Fruit fly (Drosophila melanogaster) whole organism, embryonic: ENCODE results near the gene CG42542.

ENCODE experiments used
- Atf6 ChIP-seq: fragments of 200-800 bp; sonication (Bioruptor generic); IDR thresholded peaks from 2 replicates; pipeline ENCODE4 v1.3.6; 2022; ENCODE audit warnings: missing biosample characterization, missing genetic modification characterization
- Awh ChIP-seq: fragments of 200-800 bp; sonication (Bioruptor generic); IDR thresholded peaks from 2 replicates; pipeline ENCODE4, ENCODE4 v1.3.6; 2022; ENCODE audit warnings: missing biosample characterization, missing genetic modification characterization
- CG10147 ChIP-seq: fragments of 200-800 bp; sonication (Bioruptor generic); optimal IDR thresholded peaks from 2 replicates; lab custom pipeline; 2019; ENCODE audit warnings: missing biosample characterization, mild to moderate bottlenecking, missing genetic modification characterization, moderate library complexity
- CG11085 ChIP-seq: fragments of 200-800 bp; sonication (Bioruptor generic); IDR thresholded peaks from 2 replicates; pipeline ENCODE4 v1.3.6; 2022; ENCODE audit warnings: missing biosample characterization, missing genetic modification characterization
- CG11247 ChIP-seq: fragments of 200-800 bp; sonication (Bioruptor generic); IDR thresholded peaks from 2 replicates; pipeline ENCODE4 v1.3.6; 2022; ENCODE audit warnings: missing biosample characterization, missing genetic modification characterization
- CG11504 ChIP-seq: fragments of 200-800 bp; sonication (Bioruptor generic); optimal IDR thresholded peaks from 3 replicates; lab custom pipeline; 2019; ENCODE audit warnings: missing biosample characterization, mild to moderate bottlenecking, missing genetic modification characterization, moderate library complexity
- CG14441 ChIP-seq: fragments of 200-800 bp; sonication (Bioruptor generic); IDR thresholded peaks from 2 replicates; pipeline ENCODE4 v1.3.6; 2022; ENCODE audit warnings: missing biosample characterization, missing genetic modification characterization
- CG14667 ChIP-seq: fragments of 200-800 bp; sonication (Bioruptor generic); IDR thresholded peaks from 2 replicates; pipeline ENCODE4 v1.3.6; 2022; ENCODE audit warnings: missing biosample characterization, missing genetic modification characterization
- CG15601 ChIP-seq: fragments of 200-800 bp; sonication (Bioruptor generic); optimal IDR thresholded peaks from 3 replicates; lab custom pipeline; 2019; ENCODE audit warnings: missing biosample characterization, mild to moderate bottlenecking, missing genetic modification characterization, moderate library complexity
- CG18599 ChIP-seq: fragments of 200-800 bp; sonication (Bioruptor generic); optimal IDR thresholded peaks from 3 replicates; lab custom pipeline; 2017; ENCODE audit warnings: missing biosample characterization, missing genetic modification characterization, mild to moderate bottlenecking, moderate library complexity, missing genetic modification reagents
- CG31224 ChIP-seq: fragments of 200-800 bp; sonication (Bioruptor generic); IDR thresholded peaks from 2 replicates; pipeline ENCODE4 v1.3.6; 2022; ENCODE audit warnings: missing biosample characterization, missing genetic modification characterization
- CG4404 ChIP-seq: fragments of 200-800 bp; sonication (Bioruptor generic); IDR thresholded peaks from 2 replicates; pipeline ENCODE4 v1.3.6; 2022; ENCODE audit warnings: missing biosample characterization, missing genetic modification characterization
- CG5180 ChIP-seq: fragments of 200-800 bp; sonication (Bioruptor generic); optimal IDR thresholded peaks from 3 replicates; lab custom pipeline; 2017; ENCODE audit warnings: missing biosample characterization, missing genetic modification characterization, mild to moderate bottlenecking, moderate library complexity, missing genetic modification reagents
- CG6689 ChIP-seq: fragments of 200-800 bp; sonication (Bioruptor generic); IDR thresholded peaks from 2 replicates; pipeline ENCODE4 v1.3.6; 2022; ENCODE audit warnings: missing biosample characterization, missing genetic modification characterization
- CG7357 ChIP-seq: fragments of 200-800 bp; sonication (Bioruptor generic); IDR thresholded peaks from 3 replicates; pipeline ENCODE4 v1.3.6; 2022; ENCODE audit warnings: missing biosample characterization, missing genetic modification characterization
- CG7556 ChIP-seq: fragments of 200-800 bp; sonication (Bioruptor generic); optimal IDR thresholded peaks from 2 replicates; lab custom pipeline; 2017; ENCODE audit warnings: missing biosample characterization, mild to moderate bottlenecking, missing genetic modification characterization
- CG7839 ChIP-seq: fragments of 200-800 bp; sonication (Bioruptor generic); optimal IDR thresholded peaks from 3 replicates; lab custom pipeline; 2018; ENCODE audit warnings: missing biosample characterization, mild to moderate bottlenecking, missing genetic modification characterization, moderate library complexity
- CG8388 ChIP-seq: fragments of 200-800 bp; sonication (Bioruptor generic); optimal IDR thresholded peaks from 2 replicates; lab custom pipeline; 2019; ENCODE audit warnings: missing biosample characterization, mild to moderate bottlenecking, missing genetic modification characterization, moderate library complexity
- CG9727 ChIP-seq: fragments of 200-800 bp; sonication (Bioruptor generic); optimal IDR thresholded peaks from 3 replicates; lab custom pipeline; 2017; ENCODE audit warnings: missing biosample characterization, mild to moderate bottlenecking, missing genetic modification characterization
- CG9932 ChIP-seq: fragments of 200-800 bp; sonication (Bioruptor generic); IDR thresholded peaks from 2 replicates; pipeline ENCODE4 v1.3.6; 2022; ENCODE audit warnings: missing biosample characterization, missing genetic modification characterization
- CTCF ChIP-seq: fragments of 200-800 bp; sonication (Bioruptor generic); optimal IDR thresholded peaks from 2 replicates; lab custom pipeline; 2017; ENCODE audit warnings: missing biosample characterization, mild to moderate bottlenecking, missing genetic modification characterization, moderate library complexity
- Camta ChIP-seq: fragments of 200-800 bp; sonication (Bioruptor generic); optimal IDR thresholded peaks from 2 replicates; lab custom pipeline; 2016; ENCODE audit warnings: missing biosample characterization, missing genetic modification characterization
- D19B ChIP-seq: fragments of 200-800 bp; sonication (Bioruptor generic); optimal IDR thresholded peaks from 2 replicates; lab custom pipeline; 2017; ENCODE audit warnings: missing biosample characterization, mild to moderate bottlenecking, missing genetic modification characterization
- Deaf1 ChIP-seq: fragments of 200-800 bp; optimal IDR thresholded peaks from 3 replicates; lab custom pipeline; 2019; ENCODE audit warnings: missing biosample characterization, mild to moderate bottlenecking, missing genetic modification characterization, moderate library complexity
- Hmr ChIP-seq: fragments of 200-800 bp; sonication (Bioruptor generic); optimal IDR thresholded peaks from 3 replicates; lab custom pipeline; 2017; ENCODE audit warnings: mild to moderate bottlenecking, missing biosample characterization, missing genetic modification reagents, missing genetic modification characterization
- Hsf ChIP-seq: fragments of 200-800 bp; sonication (Bioruptor generic); optimal IDR thresholded peaks from 3 replicates; lab custom pipeline; 2016; ENCODE audit warnings: missing biosample characterization, missing genetic modification characterization
- Mad ChIP-seq: fragments of 200-800 bp; sonication (Bioruptor generic); optimal IDR thresholded peaks from 2 replicates; lab custom pipeline; 2016; ENCODE audit warnings: missing biosample characterization, missing genetic modification characterization
- Med ChIP-seq: fragments of 200-800 bp; sonication (Bioruptor generic); peaks from one replicate; lab custom pipeline; 2016; ENCODE audit warnings: missing biosample characterization, missing genetic modification characterization, mild to moderate bottlenecking, inconsistent platforms, moderate library complexity
- Meics ChIP-seq: fragments of 200-800 bp; sonication (Bioruptor generic); optimal IDR thresholded peaks from 2 replicates; lab custom pipeline; 2017; ENCODE audit warnings: missing biosample characterization, mild to moderate bottlenecking, missing genetic modification characterization
- Ptx1 ChIP-seq: fragments of 200-800 bp; sonication (Bioruptor generic); IDR thresholded peaks from 2 replicates; pipeline ENCODE4 v1.3.6; 2022; ENCODE audit warnings: missing biosample characterization, missing genetic modification characterization
- Rfx ChIP-seq: fragments of 200-800 bp; sonication (Bioruptor generic); IDR thresholded peaks from 2 replicates; pipeline ENCODE4 v1.3.6; 2022; ENCODE audit warnings: missing biosample characterization, missing genetic modification characterization
- ase ChIP-seq: fragments of 200-800 bp; sonication (Bioruptor generic); IDR thresholded peaks from 3 replicates; pipeline ENCODE4 v1.3.6; 2022; ENCODE audit warnings: missing biosample characterization, missing genetic modification characterization
- btn ChIP-seq: fragments of 200-800 bp; sonication (Bioruptor generic); optimal IDR thresholded peaks from 2 replicates; lab custom pipeline; 2016; ENCODE audit warnings: missing biosample characterization, missing genetic modification characterization
- cg ChIP-seq: fragments of 200-800 bp; sonication (Bioruptor generic); optimal IDR thresholded peaks from 3 replicates; lab custom pipeline; 2019; ENCODE audit warnings: missing biosample characterization, mild to moderate bottlenecking, missing genetic modification characterization, moderate library complexity
- chn ChIP-seq: fragments of 200-800 bp; sonication (Bioruptor generic); optimal IDR thresholded peaks from 2 replicates; lab custom pipeline; 2016; ENCODE audit warnings: missing biosample characterization, missing genetic modification characterization
- da ChIP-seq: fragments of 200-800 bp; sonication (Bioruptor generic); optimal IDR thresholded peaks from 2 replicates; lab custom pipeline; 2016; ENCODE audit warnings: missing biosample characterization, missing genetic modification characterization
- dpn ChIP-seq, 2 experiments: fragments of 200-800 bp; sonication (Bioruptor generic); optimal IDR thresholded peaks; 3 replicates each; lab custom pipeline; 2016; ENCODE audit warnings: missing biosample characterization in 2 of 2, missing genetic modification characterization in 2 of 2
- dysf ChIP-seq: fragments of 200-800 bp; sonication (Bioruptor generic); IDR thresholded peaks from 3 replicates; pipeline ENCODE4 v1.3.6; 2022; ENCODE audit warnings: missing biosample characterization, missing genetic modification characterization
- ewg ChIP-seq: fragments of 200-800 bp; sonication (Bioruptor generic); optimal IDR thresholded peaks from 3 replicates; lab custom pipeline; 2017; ENCODE audit warnings: mild to moderate bottlenecking, missing biosample characterization, missing genetic modification reagents, missing genetic modification characterization
- gce ChIP-seq: fragments of 200-800 bp; sonication (Bioruptor generic); IDR thresholded peaks from 3 replicates; pipeline ENCODE4 v1.3.6; 2022; ENCODE audit warnings: missing biosample characterization, missing genetic modification characterization
- ind ChIP-seq: fragments of 200-800 bp; sonication (Bioruptor generic); optimal IDR thresholded peaks from 3 replicates; lab custom pipeline; 2016; ENCODE audit warnings: missing biosample characterization, missing genetic modification characterization
- lab ChIP-seq: fragments of 200-800 bp; sonication (Bioruptor generic); optimal IDR thresholded peaks from 3 replicates; lab custom pipeline; 2017; ENCODE audit warnings: missing biosample characterization, missing genetic modification characterization, mild to moderate bottlenecking, moderate library complexity, missing genetic modification reagents
- lmd ChIP-seq: fragments of 200-800 bp; sonication (Bioruptor generic); IDR thresholded peaks from 2 replicates; pipeline ENCODE4 v1.3.6; 2022; ENCODE audit warnings: missing biosample characterization, missing genetic modification characterization
- phol ChIP-seq: fragments of 200-800 bp; sonication (Bioruptor generic); optimal IDR thresholded peaks from 3 replicates; lab custom pipeline; 2018; ENCODE audit warnings: missing biosample characterization, mild to moderate bottlenecking, missing genetic modification characterization, moderate library complexity
- scrt ChIP-seq: fragments of 200-800 bp; sonication (Bioruptor generic); optimal IDR thresholded peaks from 2 replicates; lab custom pipeline; 2018; ENCODE audit warnings: missing biosample characterization, mild to moderate bottlenecking, missing genetic modification characterization, moderate library complexity
- sd ChIP-seq: fragments of 200-800 bp; sonication (Bioruptor generic); optimal IDR thresholded peaks from 3 replicates; lab custom pipeline; 2018; ENCODE audit warnings: missing biosample characterization, mild to moderate bottlenecking, missing genetic modification characterization, moderate library complexity
- sisA ChIP-seq: fragments of 200-800 bp; sonication (Bioruptor generic); IDR thresholded peaks from 2 replicates; pipeline ENCODE4 v1.3.6; 2022; ENCODE audit warnings: missing biosample characterization, missing genetic modification characterization
- slbo ChIP-seq: fragments of 200-800 bp; sonication (Bioruptor generic); IDR thresholded peaks from 2 replicates; pipeline ENCODE4 v1.3.6; 2022; ENCODE audit warnings: missing biosample characterization, missing genetic modification characterization
- stc ChIP-seq: fragments of 200-800 bp; sonication (Bioruptor generic); IDR thresholded peaks from 2 replicates; pipeline ENCODE4 v1.3.6; 2022; ENCODE audit warnings: missing biosample characterization, missing genetic modification characterization
- tgo ChIP-seq: fragments of 200-800 bp; sonication (Bioruptor generic); IDR thresholded peaks from 3 replicates; pipeline ENCODE4 v1.3.6; 2022; ENCODE audit warnings: missing biosample characterization, missing genetic modification characterization

CG42542 gene

DNA sequence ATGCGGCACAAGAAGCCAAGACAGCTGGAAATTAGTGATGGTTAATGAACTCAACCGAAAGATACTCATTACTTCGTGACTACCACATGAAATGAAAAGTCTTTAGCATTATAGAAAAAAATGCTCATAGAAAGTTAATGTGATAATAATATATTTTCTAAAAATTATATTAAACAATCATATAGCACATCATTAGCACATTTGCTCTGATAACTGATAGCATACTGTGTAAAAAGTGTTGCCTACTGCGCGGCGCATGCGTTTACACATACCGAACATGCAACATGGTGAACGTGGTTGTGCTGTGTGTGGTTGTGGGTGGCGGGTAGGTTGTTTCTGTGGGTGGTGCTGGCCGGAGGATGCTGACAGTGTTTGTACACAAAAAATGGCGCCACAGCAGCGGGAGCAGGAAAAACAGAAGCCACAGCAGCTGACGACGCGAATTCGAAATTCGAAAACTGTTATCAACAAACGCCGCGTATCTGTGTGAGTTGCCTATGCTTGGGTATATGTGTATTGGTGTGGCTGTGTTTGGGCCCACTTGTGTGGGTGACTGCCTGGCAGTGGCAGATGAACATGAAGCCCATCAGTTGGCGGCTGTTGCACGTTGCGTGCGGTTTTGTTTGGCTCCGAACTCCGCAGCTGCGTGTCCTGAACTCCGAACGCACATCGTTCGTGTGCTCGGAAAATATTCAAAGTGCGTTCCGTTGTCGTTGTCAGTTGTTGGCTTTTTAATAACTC is 46.5 kb upstream of the CG42542 start, which contains the start of gene Gyc88E:
TSS of gene Gyc88E (plus strand) at position 604 of the 741 bp plus-strand sequence.
- peak; percentile 33 for TF ChIP-seq ind (GFP tag; lab: Kevin White, UChicago)
- TF ChIP-seq CG14441 (GFP tag; lab: Robert Waterston, UW): peak; percentile 76
- TF ChIP-seq D19B (GFP tag; lab: Kevin White, UChicago): peak; percentile 78
- TF ChIP-seq cg (GFP tag; lab: Kevin White, UChicago): peak; percentile 19
- peak; percentile 52 for TF ChIP-seq scrt (GFP tag; lab: Kevin White, UChicago)
- no peak for TF ChIP-seq CG8388 (GFP tag; lab: Kevin White, UChicago)
- no peak; the same call in none of the 2 replicates for TF ChIP-seq Atf6
- TF ChIP-seq CG7556 (GFP tag; lab: Kevin White, UChicago): peak; percentile 49
- 0 out of 2 replicates have a peak, but pooled peaks have one; percentile 11 for TF ChIP-seq CG11085 (GFP tag; lab: Robert Waterston, UW)
- peak; percentile 44 for TF ChIP-seq Deaf1 (tag; lab: Kevin White, UChicago)
- TF ChIP-seq dysf (GFP tag; lab: Robert Waterston, UW): peak; percentile 67
- TF ChIP-seq CG11504: peak; percentile 39
- TF ChIP-seq CG7357: peak; percentile 48; the same call in 1 of the 3 replicates
- TF ChIP-seq CG18599: peak; percentile 41
- 0 out of 2 replicates have a peak, but pooled peaks have one; percentile 9 for TF ChIP-seq CG31224 (GFP tag; lab: Robert Waterston, UW)
- TF ChIP-seq Hsf (GFP tag; lab: Kevin White, UChicago): no peak
- TF ChIP-seq CG10147 (GFP tag; lab: Kevin White, UChicago): no peak
- TF ChIP-seq lmd: peak; percentile 69
- TF ChIP-seq Hmr (GFP tag; lab: Kevin White, UChicago): peak; percentile 37
- no peak for TF ChIP-seq CG15601 (tag; lab: Kevin White, UChicago)
- TF ChIP-seq Med (GFP tag; lab: Kevin White, UChicago): peak; percentile 45
- peak; percentile 93 for TF ChIP-seq CG5180
- TF ChIP-seq CG7839 (tag; lab: Kevin White, UChicago): peak; percentile 59
- TF ChIP-seq stc (GFP tag; lab: Robert Waterston, UW): peak; percentile 68
- peak; percentile 53; the same call in 1 of the 2 replicates for TF ChIP-seq CG14667
- TF ChIP-seq CG11247 (GFP tag; lab: Robert Waterston, UW): peak; percentile 67
- TF ChIP-seq Meics: peak; percentile 41
- peak; percentile 13 for TF ChIP-seq CG9727 (GFP tag; lab: Kevin White, UChicago)
- 0 out of 3 replicates have a peak, but pooled peaks have one; percentile 28 for TF ChIP-seq gce (GFP tag; lab: Robert Waterston, UW)
- TF ChIP-seq slbo (GFP tag; lab: Robert Waterston, UW): 0 out of 2 replicates have a peak, but pooled peaks have one; percentile 36
- no peak for TF ChIP-seq dpn (GFP tag; optimal IDR thresholded peaks at IDR 0.05; lab: Kevin White, UChicago)
- no peak for TF ChIP-seq Camta (GFP tag; lab: Kevin White, UChicago)
- TF ChIP-seq sd: no peak
- TF ChIP-seq Ptx1 (GFP tag; lab: Robert Waterston, UW): peak; percentile 77
- TF ChIP-seq CTCF: no peak
- 0 out of 2 replicates have a peak, but pooled peaks have one; percentile 15 for TF ChIP-seq sisA (GFP tag; lab: Robert Waterston, UW)
- no peak for TF ChIP-seq phol (tag; lab: Kevin White, UChicago)
- peak; percentile 69 for TF ChIP-seq Rfx (GFP tag; lab: Robert Waterston, UW)
- TF ChIP-seq chn: no peak
- TF ChIP-seq CG9932: peak; percentile 30; the same call in 1 of the 2 replicates
- 0 out of 3 replicates have a peak, but pooled peaks have one; percentile 42 for TF ChIP-seq ase
- no peak for TF ChIP-seq btn
- peak; percentile 69 for TF ChIP-seq ewg (GFP tag; lab: Kevin White, UChicago)
- TF ChIP-seq lab: peak; percentile 47
- no peak for TF ChIP-seq CG4404 (GFP tag; lab: Robert Waterston, UW)
- peak; percentile 68; the same call in 2 of the 3 replicates for TF ChIP-seq tgo (GFP tag; lab: Robert Waterston, UW)
- peak; percentile 65 for TF ChIP-seq CG6689
- no peak for TF ChIP-seq da
- no peak for TF ChIP-seq Mad
- TF ChIP-seq Awh (GFP tag; lab: Robert Waterston, UW): 0 out of 2 replicates have a peak, but pooled peaks have one; percentile 47
